Worm (Caenorhabditis elegans): ENCODE measurements around the gene C27B7.6.

DNA sequence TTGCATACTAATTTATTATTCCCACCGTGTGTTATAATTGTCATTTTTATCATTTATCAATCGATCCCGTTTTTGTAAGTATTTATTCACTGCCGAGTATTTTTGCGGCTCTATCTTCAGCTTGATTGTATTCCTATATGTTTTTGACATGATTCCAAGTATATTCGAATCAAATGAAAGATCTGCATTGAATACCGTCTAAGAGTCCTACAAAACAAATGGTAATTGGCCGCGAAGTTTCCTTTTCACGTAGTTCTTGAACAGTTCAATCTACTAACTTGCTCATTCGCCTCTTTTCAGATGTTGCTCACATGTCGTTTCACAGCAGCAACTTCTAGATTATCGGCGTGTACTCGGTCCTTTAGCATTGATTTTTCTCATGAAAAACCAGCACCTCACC lies 13.6 kb downstream of the C27B7.6 start, which contains the start of gene C27B7.2:
- no peak for TF ChIP-seq skn-1 (tag; optimal IDR thresholded peaks at IDR 0.05)
- no peak for TF ChIP-seq ztf-4 (tag; optimal IDR thresholded peaks at IDR 0.05)
- TF ChIP-seq sma-3 (GFP tag; optimal IDR thresholded peaks at IDR 0.05): no peak
- TF ChIP-seq elt-3 (tag; optimal IDR thresholded peaks at IDR 0.05): no peak
- no peak for TF ChIP-seq nhr-237 (tag; optimal IDR thresholded peaks at IDR 0.05)
- TF ChIP-seq ama-1 (optimal IDR thresholded peaks at IDR 0.05): no peak
- no peak for TF ChIP-seq dmd-4 (tag; optimal IDR thresholded peaks at IDR 0.05)
- TF ChIP-seq ceh-82 (tag; optimal IDR thresholded peaks at IDR 0.05): no peak
- TF ChIP-seq blmp-1 (tag; optimal IDR thresholded peaks at IDR 0.05; ENCODE audit: insufficient read depth): no peak
